Fruit fly (Drosophila melanogaster): ENCODE data around the gene CG42594.
A peak's percentile ranks its signal among the peaks of the same experiment; 100 is the strongest.

Gene CG42594

DNA sequence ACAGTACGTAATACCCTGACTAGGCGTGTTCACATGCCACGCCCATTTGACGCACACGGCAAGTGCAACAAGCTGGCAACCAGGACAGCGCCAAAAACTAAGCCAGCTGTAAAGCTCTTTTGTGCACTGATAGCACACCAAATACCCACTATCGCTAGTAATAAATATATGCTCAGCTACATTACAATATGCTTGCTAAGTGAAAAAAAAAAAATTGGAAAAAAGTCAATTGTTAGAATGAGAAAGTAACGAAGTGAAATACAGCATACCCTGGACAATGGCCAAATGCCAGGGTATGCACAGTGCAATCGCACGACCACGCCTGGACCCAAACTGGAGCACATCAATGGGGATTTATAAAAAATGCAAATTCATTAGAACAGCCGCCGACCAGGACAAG lies 45.2 kb downstream of the CG42594 start:
- TF ChIP-seq CG8301 (tag; optimal IDR thresholded peaks at IDR 0.05), result peak; percentile 17
- TF ChIP-seq Pif1A (GFP tag; optimal IDR thresholded peaks at IDR 0.05), result no peak
- peak; percentile 50 for TF ChIP-seq Ets98B (GFP tag; IDR thresholded peaks at IDR 0.05)
- TF ChIP-seq CG14655 (GFP tag; optimal IDR thresholded peaks at IDR 0.05), result peak; percentile 17
- TF ChIP-seq rn (GFP tag; IDR thresholded peaks at IDR 0.05), result no peak
- peak; percentile 55 for TF ChIP-seq CG32121 (GFP tag; IDR thresholded peaks at IDR 0.05)
- TF ChIP-seq CG34367 (tag; optimal IDR thresholded peaks at IDR 0.05), result no peak
- peak; percentile 64; the same call in 2 of the 3 replicates for TF ChIP-seq fd96Ca (GFP tag; IDR thresholded peaks at IDR 0.05)
- TF ChIP-seq CG4496 (GFP tag; IDR thresholded peaks at IDR 0.05), result peak; percentile 32; the same call in 1 of the 3 replicates

dm6 chrX:4894596-4894995 lies 54.0 kb downstream of the CG42594 start:
- TF ChIP-seq gl (tag; optimal IDR thresholded peaks at IDR 0.05) (no peak), Snoo (tag; optimal IDR thresholded peaks at IDR 0.05) (no peak), Pif1A (GFP tag; optimal IDR thresholded peaks at IDR 0.05) (no peak), CG15710 (tag; optimal IDR thresholded peaks at IDR 0.05) (no peak), Pif1B (GFP tag; optimal IDR thresholded peaks at IDR 0.05) (no peak), CG8159 (tag; optimal IDR thresholded peaks at IDR 0.05) (no peak), CG9948 (tag; optimal IDR thresholded peaks at IDR 0.05) (no peak), CG14655 (GFP tag; optimal IDR thresholded peaks at IDR 0.05) (no peak)

- TF ChIP-seq D1 (tag; optimal IDR thresholded peaks at IDR 0.05), result no peak
- no peak for TF ChIP-seq Ets98B (GFP tag; IDR thresholded peaks at IDR 0.05)
- TF ChIP-seq CG13204 (GFP tag; optimal IDR thresholded peaks at IDR 0.05), result no peak
- no peak for TF ChIP-seq CG8159 (tag; optimal IDR thresholded peaks at IDR 0.05)
- no peak for TF ChIP-seq CG17806 (tag; optimal IDR thresholded peaks at IDR 0.05)
- no peak for TF ChIP-seq CG4496 (GFP tag; IDR thresholded peaks at IDR 0.05)
- TF ChIP-seq rn (GFP tag; IDR thresholded peaks at IDR 0.05), result no peak
- no peak for TF ChIP-seq Snoo (tag; optimal IDR thresholded peaks at IDR 0.05)
- no peak for TF ChIP-seq fd96Ca (GFP tag; IDR thresholded peaks at IDR 0.05)
- TF ChIP-seq CG8301 (tag; optimal IDR thresholded peaks at IDR 0.05), result no peak
- TF ChIP-seq CG10348 (GFP tag; IDR thresholded peaks at IDR 0.05), result no peak
- TF ChIP-seq Pif1B (GFP tag; optimal IDR thresholded peaks at IDR 0.05), result no peak
- TF ChIP-seq CG12605 (GFP tag; IDR thresholded peaks at IDR 0.05), result no peak
- no peak for TF ChIP-seq CG14655 (GFP tag; optimal IDR thresholded peaks at IDR 0.05)
- no peak for TF ChIP-seq CG34367 (tag; optimal IDR thresholded peaks at IDR 0.05)
- TF ChIP-seq CG9948 (tag; optimal IDR thresholded peaks at IDR 0.05), result no peak
- TF ChIP-seq EcR (GFP tag; optimal IDR thresholded peaks at IDR 0.05), result no peak
Observed at dm6 chrX:4896892-4897291, 56.3 kb downstream of the CG42594 start.

- TF ChIP-seq CG13204 (GFP tag; optimal IDR thresholded peaks at IDR 0.05) (no peak), CG8159 (tag; optimal IDR thresholded peaks at IDR 0.05) (peak; percentile 76), gl (tag; optimal IDR thresholded peaks at IDR 0.05) (peak; percentile 19), CG4496 (GFP tag; IDR thresholded peaks at IDR 0.05) (peak; percentile 96), CG34367 (tag; optimal IDR thresholded peaks at IDR 0.05) (peak; percentile 75), Snoo (tag; optimal IDR thresholded peaks at IDR 0.05) (peak; percentile 92), CG32121 (GFP tag; IDR thresholded peaks at IDR 0.05) (peak; percentile 95), Pif1A (GFP tag; optimal IDR thresholded peaks at IDR 0.05) (peak; percentile 73), CG14655 (GFP tag; optimal IDR thresholded peaks at IDR 0.05) (peak; percentile 83), D1 (tag; optimal IDR thresholded peaks at IDR 0.05) (peak; percentile 11), CG8301 (tag; optimal IDR thresholded peaks at IDR 0.05) (peak; percentile 77), CG15710 (tag; optimal IDR thresholded peaks at IDR 0.05) (peak; percentile 81), CG17806 (tag; optimal IDR thresholded peaks at IDR 0.05) (peak; percentile 76), fd96Ca (GFP tag; IDR thresholded peaks at IDR 0.05) (peak; percentile 83), EcR (GFP tag; optimal IDR thresholded peaks at IDR 0.05) (no peak), CG10348 (GFP tag; IDR thresholded peaks at IDR 0.05) (peak; percentile 69), Pif1B (GFP tag; optimal IDR thresholded peaks at IDR 0.05) (peak; percentile 27), CG9948 (tag; optimal IDR thresholded peaks at IDR 0.05) (peak; percentile 75), CG12605 (GFP tag; IDR thresholded peaks at IDR 0.05) (peak; percentile 89), rn (GFP tag; IDR thresholded peaks at IDR 0.05) (peak; percentile 89), Ets98B (GFP tag; IDR thresholded peaks at IDR 0.05) (peak; percentile 90)
Observed at dm6 chrX:4906573-4906972, 65.9 kb downstream of the CG42594 start, which contains the start of gene CG6927. Gene CG6927 (plus strand): TSS chrX:4906900.

- TF ChIP-seq Pif1A (GFP tag; optimal IDR thresholded peaks at IDR 0.05), result peak; percentile 100
- peak; percentile 99 for TF ChIP-seq CG8159 (tag; optimal IDR thresholded peaks at IDR 0.05)
- TF ChIP-seq EcR (GFP tag; optimal IDR thresholded peaks at IDR 0.05), result peak; percentile 89
- peak; percentile 99 for TF ChIP-seq Snoo (tag; optimal IDR thresholded peaks at IDR 0.05)
- TF ChIP-seq CG4496 (GFP tag; IDR thresholded peaks at IDR 0.05), result peak; percentile 98
- TF ChIP-seq CG9948 (tag; optimal IDR thresholded peaks at IDR 0.05), result peak; percentile 97
- TF ChIP-seq CG12605 (GFP tag; IDR thresholded peaks at IDR 0.05), result peak; percentile 98
- peak; percentile 100 for TF ChIP-seq gl (tag; optimal IDR thresholded peaks at IDR 0.05)
- TF ChIP-seq CG10348 (GFP tag; IDR thresholded peaks at IDR 0.05), result peak; percentile 49; the same call in 1 of the 2 replicates
- peak; percentile 97 for TF ChIP-seq fd96Ca (GFP tag; IDR thresholded peaks at IDR 0.05)
- peak; percentile 99 for TF ChIP-seq CG13204 (GFP tag; optimal IDR thresholded peaks at IDR 0.05)
- TF ChIP-seq Ets98B (GFP tag; IDR thresholded peaks at IDR 0.05), result peak; percentile 97
- peak; percentile 97 for TF ChIP-seq CG14655 (GFP tag; optimal IDR thresholded peaks at IDR 0.05)
- peak; percentile 98 for TF ChIP-seq D1 (tag; optimal IDR thresholded peaks at IDR 0.05)
- TF ChIP-seq rn (GFP tag; IDR thresholded peaks at IDR 0.05), result peak; percentile 97
- peak; percentile 99 for TF ChIP-seq CG17806 (tag; optimal IDR thresholded peaks at IDR 0.05)
- TF ChIP-seq CG8301 (tag; optimal IDR thresholded peaks at IDR 0.05), result peak; percentile 94
- TF ChIP-seq Pif1B (GFP tag; optimal IDR thresholded peaks at IDR 0.05), result peak; percentile 100
- peak; percentile 99 for TF ChIP-seq CG15710 (tag; optimal IDR thresholded peaks at IDR 0.05)
- peak; percentile 96 for TF ChIP-seq CG32121 (GFP tag; IDR thresholded peaks at IDR 0.05)
- TF ChIP-seq CG34367 (tag; optimal IDR thresholded peaks at IDR 0.05), result peak; percentile 99
Observed at dm6 chrX:4908926-4909432, 68.3 kb downstream of the CG42594 start, which contains the start of gene CG32772. Gene CG32772 (plus strand): TSS chrX:4909102.

All from whole organism, pupa.